Fruit fly (Drosophila melanogaster): Measurements from ENCODE around the gene CG43783.

CG43783 gene

DNA sequence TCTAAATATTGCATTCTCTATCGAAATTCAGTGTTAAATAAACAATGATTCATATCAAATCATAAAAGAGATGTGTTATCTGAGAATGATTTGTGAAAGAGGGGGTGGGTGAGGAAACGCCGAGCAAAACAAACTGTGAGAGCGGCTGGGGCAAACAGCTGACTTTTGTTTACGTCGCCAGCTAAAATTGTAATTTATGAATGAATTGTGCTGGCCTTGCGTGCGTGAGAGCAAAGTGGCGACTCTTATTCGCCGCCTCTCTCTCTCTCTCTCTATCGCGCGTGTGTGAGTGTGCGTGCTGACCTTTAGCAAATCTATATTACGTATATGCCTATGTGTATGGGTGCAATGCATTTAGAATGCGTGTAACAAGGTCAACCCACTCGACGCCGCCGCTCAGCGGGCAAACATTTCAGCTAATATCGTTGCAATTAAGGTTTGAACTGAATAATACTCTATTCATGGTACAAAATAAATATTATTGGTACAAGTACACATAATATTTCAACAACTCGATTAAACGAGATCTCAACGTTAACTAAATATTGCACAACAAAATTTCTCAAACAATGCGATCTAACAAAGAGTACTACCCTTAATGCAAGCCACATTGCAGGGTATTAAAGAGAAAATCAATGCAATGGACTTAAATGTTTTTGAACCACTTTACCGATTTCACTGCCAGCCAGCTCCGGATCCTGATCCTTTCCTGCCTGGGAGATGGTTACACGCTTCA lies 24.8 kb upstream of the CG43783 start (continued):
- TF ChIP-seq Dip3 (GFP tag; optimal IDR thresholded peaks at IDR 0.05) (no peak), ap (GFP tag; IDR thresholded peaks at IDR 0.05) (no peak), HmgD (GFP tag; optimal IDR thresholded peaks at IDR 0.05) (no peak), crol (GFP tag; IDR thresholded peaks at IDR 0.05) (peak; percentile 89), amos (GFP tag; IDR thresholded peaks at IDR 0.05; ENCODE audit: partially characterized antibody) (no peak), inv (GFP tag; IDR thresholded peaks at IDR 0.05; ENCODE audit: partially characterized antibody) (no peak), tgo (GFP tag; IDR thresholded peaks at IDR 0.05) (no peak; the same call in 2 of the 3 replicates), D (optimal IDR thresholded peaks at IDR 0.05) (no peak), D (GFP tag; optimal IDR thresholded peaks at IDR 0.05) (no peak), Doc2 (GFP tag; IDR thresholded peaks at IDR 0.05) (0 out of 2 replicates have a peak, but pooled peaks have one; percentile 18), knrl (GFP tag; IDR thresholded peaks at IDR 0.05; ENCODE audit: partially characterized antibody) (no peak), stc (GFP tag; IDR thresholded peaks at IDR 0.05) (peak; percentile 15; the same call in 1 of the 2 replicates), CG10654 (GFP tag; optimal IDR thresholded peaks at IDR 0.05) (no peak), Hr3 (GFP tag; optimal IDR thresholded peaks at IDR 0.05) (no peak), CG1832 (GFP tag; optimal IDR thresholded peaks at IDR 0.05) (no peak), Xbp1 (GFP tag; optimal IDR thresholded peaks at IDR 0.05) (peak; percentile 14), CG32772 (GFP tag; IDR thresholded peaks at IDR 0.05) (no peak), Usf (GFP tag; optimal IDR thresholded peaks at IDR 0.05) (no peak), hkb (optimal IDR thresholded peaks at IDR 0.05) (no peak), hkb (GFP tag; IDR thresholded peaks at IDR 0.05) (0 out of 2 replicates have a peak, but pooled peaks have one; percentile 8), gem (tag; optimal IDR thresholded peaks at IDR 0.05) (peak; percentile 46), ems (GFP tag; optimal IDR thresholded peaks at IDR 0.05) (no peak), CG10321 (GFP tag; IDR thresholded peaks at IDR 0.05) (no peak), slou (GFP tag; optimal IDR thresholded peaks at IDR 0.05) (no peak), Scr (GFP tag; IDR thresholded peaks at IDR 0.05; ENCODE audit: partially characterized antibody) (no peak; the same call in 1 of the 2 replicates), CG11093 (GFP tag; IDR thresholded peaks at IDR 0.05) (0 out of 3 replicates have a peak, but pooled peaks have one; percentile 14), CG8290 (GFP tag; optimal IDR thresholded peaks at IDR 0.05) (no peak), CG8290 (tag; optimal IDR thresholded peaks at IDR 0.05) (no peak), luna (GFP tag; optimal IDR thresholded peaks at IDR 0.05) (no peak), ara (GFP tag; IDR thresholded peaks at IDR 0.05) (no peak; the same call in 1 of the 2 replicates), CG6791 (GFP tag; IDR thresholded peaks at IDR 0.05; ENCODE audit: partially characterized antibody) (no peak), CG2199 (GFP tag; IDR thresholded peaks at IDR 0.05) (no peak), CG1602 (GFP tag; optimal IDR thresholded peaks at IDR 0.05) (no peak), CG9797 (GFP tag; optimal IDR thresholded peaks at IDR 0.05) (no peak), cad (GFP tag; optimal IDR thresholded peaks at IDR 0.05) (no peak), Blimp-1 (GFP tag; optimal IDR thresholded peaks at IDR 0.05) (peak; percentile 21), NK7.1 (GFP tag; optimal IDR thresholded peaks at IDR 0.05) (no peak), bigmax (GFP tag; optimal IDR thresholded peaks at IDR 0.05) (no peak), Dip2 (GFP tag; IDR thresholded peaks at IDR 0.05) (no peak), CG3847 (GFP tag; IDR thresholded peaks at IDR 0.05) (no peak), dan (GFP tag; IDR thresholded peaks at IDR 0.05) (no peak), Mad (GFP tag; optimal IDR thresholded peaks at IDR 0.05) (no peak), hth (optimal IDR thresholded peaks at IDR 0.05) (no peak), lov (optimal IDR thresholded peaks at IDR 0.05) (no peak), lov (GFP tag; IDR thresholded peaks at IDR 0.05) (no peak), Kr (GFP tag; optimal IDR thresholded peaks at IDR 0.05) (no peak), Hr78 (GFP tag; optimal IDR thresholded peaks at IDR 0.05) (peak in 1 of 2 experiments; percentile 99), CG31224 (GFP tag; IDR thresholded peaks at IDR 0.05) (no peak), CG2889 (GFP tag; IDR thresholded peaks at IDR 0.05) (no peak), H2.0 (GFP tag; IDR thresholded peaks at IDR 0.05) (no peak), sens-2 (GFP tag; IDR thresholded peaks at IDR 0.05) (no peak), CG9215 (GFP tag; IDR thresholded peaks at IDR 0.05) (no peak)

Data from whole organism, embryonic.